Worm (Caenorhabditis elegans) whole organism, L1 larva: ENCODE data around the gene R08A2.7.

Experiments
- C04F5.9 ChIP-seq: sonication (generic microtip); optimal IDR thresholded peaks from 2 replicates; lab custom pipeline; 2016; ENCODE audit warnings: missing genetic modification characterization, missing compliant biosample characterization
- F16B12.6 ChIP-seq: fragments of 150-350 bp; optimal IDR thresholded peaks from 2 replicates; lab custom pipeline; 2014; ENCODE audit warnings: missing biosample characterization, missing genetic modification characterization
- aly-2 ChIP-seq: fragments of 150-350 bp; optimal IDR thresholded peaks from 2 replicates; lab custom pipeline; 2014; ENCODE audit warnings: missing biosample characterization, missing genetic modification characterization
- ama-1 ChIP-seq: fragments of 150-350 bp; optimal IDR thresholded peaks from 2 replicates; lab custom pipeline; 2014
- ceh-82 ChIP-seq, 3 experiments: fragments of 150-350 bp in 1 of 3; sonication (generic microtip) in 2 of 3; optimal IDR thresholded peaks; 2 replicates each; lab custom pipeline; 2014 to 2017; ENCODE audit warnings: missing biosample characterization in 3 of 3, missing genetic modification characterization in 3 of 3
- ces-1 ChIP-seq: fragments of 150-350 bp; optimal IDR thresholded peaks from 2 replicates; lab custom pipeline; 2014; ENCODE audit warnings: missing biosample characterization, missing genetic modification reagents, missing genetic modification characterization
- efl-1 ChIP-seq, 4 experiments: fragments of 150-350 bp; optimal IDR thresholded peaks in 3 of 4; peaks in 1 of 4; 1 replicate in 1 of 4; 2 replicates in 3 of 4; lab custom pipeline; 2014; ENCODE audit warnings: missing biosample characterization in 2 of 4, missing genetic modification characterization in 2 of 4, missing genetic modification reagents in 2 of 4
- elt-3 ChIP-seq, 6 experiments: fragments of 150-350 bp in 1 of 6; sonication (generic microtip); optimal IDR thresholded peaks; 2 replicates each; lab custom pipeline; 2017 to 2018; ENCODE audit warnings: missing biosample characterization in 6 of 6, missing genetic modification characterization in 6 of 6, inconsistent platforms in 1 of 6
- fkh-4 ChIP-seq: sonication (generic microtip); optimal IDR thresholded peaks from 2 replicates; lab custom pipeline; 2016; ENCODE audit warnings: missing compliant biosample characterization, missing genetic modification characterization, borderline replicate concordance
- fkh-8 ChIP-seq: sonication (generic microtip); optimal IDR thresholded peaks from 2 replicates; lab custom pipeline; 2016; ENCODE audit warnings: mild to moderate bottlenecking, missing genetic modification characterization, missing compliant biosample characterization
- fos-1 ChIP-seq: fragments of 150-350 bp; optimal IDR thresholded peaks from 2 replicates; lab custom pipeline; 2014; ENCODE audit warnings: missing biosample characterization, missing genetic modification characterization
- hlh-4 ChIP-seq: sonication (generic microtip); optimal IDR thresholded peaks from 2 replicates; lab custom pipeline; 2016; ENCODE audit warnings: mild to moderate bottlenecking, missing genetic modification characterization, missing compliant biosample characterization
- hpl-2 ChIP-seq: fragments of 150-350 bp; optimal IDR thresholded peaks from 2 replicates; lab custom pipeline; 2014; ENCODE audit warnings: missing biosample characterization, missing genetic modification reagents, missing genetic modification characterization
- jun-1 ChIP-seq: fragments of 150-350 bp; optimal IDR thresholded peaks from 2 replicates; lab custom pipeline; 2014; ENCODE audit warnings: missing biosample characterization, missing genetic modification reagents, missing genetic modification characterization
- lin-13 ChIP-seq: fragments of 150-350 bp; optimal IDR thresholded peaks from 2 replicates; lab custom pipeline; 2014; ENCODE audit warnings: missing biosample characterization, missing genetic modification reagents, missing genetic modification characterization
- lin-15B ChIP-seq: fragments of 150-350 bp; sonication (generic microtip); optimal IDR thresholded peaks from 3 replicates; lab custom pipeline; 2014; ENCODE audit warnings: missing biosample characterization, missing genetic modification characterization
- lin-35 ChIP-seq, 2 experiments: fragments of 150-350 bp; optimal IDR thresholded peaks; 2 replicates each; lab custom pipeline; 2014; ENCODE audit warnings: missing biosample characterization in 2 of 2, missing genetic modification characterization in 2 of 2, missing genetic modification reagents in 2 of 2
- lin-39 ChIP-seq: fragments of 150-350 bp; optimal IDR thresholded peaks from 2 replicates; lab custom pipeline; 2014; ENCODE audit warnings: missing biosample characterization, missing genetic modification reagents, missing genetic modification characterization
- mab-9 ChIP-seq: fragments of 200-800 bp; sonication (Bioruptor generic); IDR thresholded peaks from 2 replicates; pipeline ENCODE4 v1.3.6; 2022; ENCODE audit warnings: missing genetic modification reagents, missing genetic modification characterization, missing compliant biosample characterization
- nhr-19 ChIP-seq: fragments of 200-800 bp; sonication (Bioruptor generic); conservative IDR thresholded peaks from 2 replicates; pipeline ENCODE4 v1.3.6; 2022; ENCODE audit warnings: missing genetic modification characterization, missing compliant biosample characterization
- nhr-47 ChIP-seq: sonication (generic microtip); optimal IDR thresholded peaks from 2 replicates; lab custom pipeline; 2016; ENCODE audit warnings: mild to moderate bottlenecking, missing genetic modification characterization, moderate library complexity, missing compliant biosample characterization
- nhr-71 ChIP-seq: sonication (generic microtip); optimal IDR thresholded peaks from 2 replicates; lab custom pipeline; 2016; ENCODE audit warnings: mild to moderate bottlenecking, missing genetic modification characterization, moderate library complexity, missing compliant biosample characterization
- nhr-76 ChIP-seq: sonication (generic microtip); optimal IDR thresholded peaks from 2 replicates; lab custom pipeline; 2017; ENCODE audit warnings: missing biosample characterization, missing genetic modification characterization
- nhr-77 ChIP-seq: fragments of 150-350 bp; optimal IDR thresholded peaks from 2 replicates; lab custom pipeline; 2014; ENCODE audit warnings: missing biosample characterization, missing genetic modification characterization
- nhr-84 ChIP-seq: sonication (generic microtip); optimal IDR thresholded peaks from 2 replicates; lab custom pipeline; 2017; ENCODE audit warnings: missing biosample characterization, missing genetic modification characterization
- rnt-1 ChIP-seq: sonication (generic microtip); optimal IDR thresholded peaks from 2 replicates; lab custom pipeline; 2016; ENCODE audit warnings: mild to moderate bottlenecking, missing genetic modification characterization, moderate library complexity, missing compliant biosample characterization
- snpc-4 ChIP-seq: fragments of 150-350 bp; optimal IDR thresholded peaks from 2 replicates; lab custom pipeline; 2014; ENCODE audit warnings: missing biosample characterization, missing genetic modification characterization
- snu-23 ChIP-seq: sonication (generic microtip); optimal IDR thresholded peaks from 2 replicates; lab custom pipeline; 2016; ENCODE audit warnings: missing genetic modification characterization, missing compliant biosample characterization
- sup-37 ChIP-seq: fragments of 200-800 bp; sonication (Bioruptor generic); optimal IDR thresholded peaks from 2 replicates; lab custom pipeline; 2018; ENCODE audit warnings: mild to moderate bottlenecking, missing genetic modification characterization, missing compliant biosample characterization
- swsn-7 ChIP-seq: sonication (generic microtip); optimal IDR thresholded peaks from 2 replicates; lab custom pipeline; 2016; ENCODE audit warnings: missing genetic modification characterization, missing compliant biosample characterization
- tlp-1 ChIP-seq: fragments of 150-350 bp; optimal IDR thresholded peaks from 2 replicates; lab custom pipeline; 2014; ENCODE audit warnings: missing biosample characterization, missing genetic modification characterization
- unc-30 ChIP-seq: sonication (generic microtip); optimal IDR thresholded peaks from 2 replicates; lab custom pipeline; 2017; ENCODE audit warnings: missing biosample characterization, missing genetic modification characterization
- unc-98 ChIP-seq: fragments of 200-800 bp; sonication (Bioruptor generic); IDR thresholded peaks from 2 replicates; pipeline ENCODE4 v1.3.6; 2022; ENCODE audit warnings: missing genetic modification characterization, missing compliant biosample characterization
- xbp-1 ChIP-seq: sonication (generic microtip); optimal IDR thresholded peaks from 2 replicates; lab custom pipeline; 2016; ENCODE audit warnings: missing genetic modification characterization, missing compliant biosample characterization
- ztf-11 ChIP-seq, 2 experiments: sonication (generic microtip); optimal IDR thresholded peaks; 2 replicates each; lab custom pipeline; 2016 to 2017; ENCODE audit warnings: missing genetic modification characterization in 2 of 2, missing biosample characterization in 1 of 2, missing compliant biosample characterization in 1 of 2
- ztf-4 ChIP-seq: fragments of 150-350 bp; optimal IDR thresholded peaks from 2 replicates; lab custom pipeline; 2014; ENCODE audit warnings: missing biosample characterization, missing genetic modification characterization

The R08A2.7 gene

DNA sequence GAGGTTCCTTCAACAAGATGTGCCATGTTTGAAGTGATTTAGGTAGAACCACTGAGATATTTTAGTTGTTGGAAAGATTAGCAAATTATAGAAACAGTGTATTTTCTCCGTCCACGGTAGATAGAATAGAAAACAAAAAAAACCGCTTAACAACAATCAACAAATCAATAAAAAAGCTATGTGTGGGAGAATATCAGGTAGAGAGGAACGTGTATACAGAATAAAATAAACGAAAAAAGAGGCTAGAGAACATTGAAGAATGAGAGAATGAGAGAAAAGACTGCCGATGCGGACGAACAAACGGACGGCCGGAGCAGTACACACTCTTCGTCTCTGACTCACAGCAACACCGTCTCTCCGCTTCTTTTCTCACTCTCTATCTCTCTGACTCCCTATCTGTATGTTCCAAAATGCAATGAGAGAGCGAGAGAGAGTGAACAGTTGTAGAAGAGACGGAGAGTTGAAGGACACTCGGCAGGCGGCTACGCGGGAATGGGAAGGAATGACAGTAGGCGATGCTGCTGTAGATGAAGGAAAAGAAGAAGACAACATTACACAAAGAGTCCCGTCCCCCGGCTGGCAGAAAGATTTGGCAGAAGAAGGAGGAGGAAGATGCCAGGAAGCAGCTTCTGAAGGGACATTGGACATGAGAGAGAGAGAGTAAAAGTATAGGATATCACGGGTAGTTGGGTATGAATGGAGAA is 26.4 kb upstream of the R08A2.7 start, which contains the start of gene unc-112 (continued):
- peak; percentile 5 for TF ChIP-seq aly-2
- no peak for TF ChIP-seq fkh-4 (tag; lab: Kevin White, UChicago)
- TF ChIP-seq ztf-4, result peak; percentile 43
- TF ChIP-seq xbp-1 (tag; lab: Kevin White, UChicago), result peak; percentile 47
- no peak for TF ChIP-seq hlh-4 (tag; lab: Kevin White, UChicago)
- TF ChIP-seq nhr-84 (tag; lab: Kevin White, UChicago), result no peak
- TF ChIP-seq efl-1 (optimal IDR thresholded peaks at IDR 0.05; lab: Kevin White, UChicago), result peak; percentile 67 to 75
- peak; percentile 40 to 94 for TF ChIP-seq efl-1 (GFP tag; optimal IDR thresholded peaks at IDR 0.05 in 1 of 2; lab: Kevin White, UChicago)
- peak; percentile 84 for TF ChIP-seq snu-23 (GFP tag; lab: Kevin White, UChicago)

- TF ChIP-seq sup-37 (GFP tag; lab: Kevin White, UChicago) (no peak), ztf-11 (tag; optimal IDR thresholded peaks at IDR 0.05; lab: Kevin White, UChicago) (no peak), nhr-71 (tag; lab: Kevin White, UChicago) (no peak), elt-3 (tag; optimal IDR thresholded peaks at IDR 0.05; lab: Kevin White, UChicago) (no peak), ama-1 (lab: Kevin White, UChicago) (no peak), fkh-8 (no peak), lin-15B (tag; lab: Kevin White, UChicago) (no peak)
- TF ChIP-seq, all 84 proteins: peak for 0
These were observed 25.1 kb upstream of the R08A2.7 start for ce11 chrV:14698005-14698404.

DNA sequence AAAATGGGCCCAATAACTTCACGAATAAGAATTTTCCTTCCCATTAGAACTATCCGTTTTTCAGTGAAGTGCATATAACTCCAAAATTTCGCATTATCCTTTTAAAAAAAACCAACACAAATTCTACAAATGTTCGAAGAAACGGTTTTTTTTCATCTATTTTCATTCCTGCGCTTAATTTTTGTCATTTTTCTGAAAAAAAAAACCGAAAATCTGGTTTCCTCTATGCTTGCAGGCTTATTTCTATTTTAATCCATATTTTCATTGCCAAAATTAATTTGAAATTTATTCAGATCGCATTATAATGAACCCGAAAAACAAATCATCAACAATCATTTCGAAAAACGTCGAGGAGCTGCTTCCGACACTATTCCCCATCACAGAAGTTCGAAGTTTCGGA is 24.5 kb upstream of the R08A2.7 start, which contains the start of gene set-5:
TSS of gene set-5 (plus strand) at position 301 of the 400 bp plus-strand sequence.
- TF ChIP-seq xbp-1 (tag; lab: Kevin White, UChicago), result no peak
- TF ChIP-seq tlp-1, result no peak
- TF ChIP-seq lin-13 (GFP tag; lab: Kevin White, UChicago), result no peak
- TF ChIP-seq rnt-1 (tag; lab: Kevin White, UChicago), result no peak
- no peak for TF ChIP-seq lin-39

ce11 chrV:14707958-14708357 is 15.2 kb upstream of the R08A2.7 start, which contains the start of gene R08A2.9:
R08A2.9 (plus strand) TSS chrV:14708258.
- TF ChIP-seq nhr-76 (tag; lab: Kevin White, UChicago), result no peak
- no peak for TF ChIP-seq C04F5.9
- TF ChIP-seq ceh-82 (tag; optimal IDR thresholded peaks at IDR 0.05; lab: Kevin White, UChicago), result no peak
- TF ChIP-seq nhr-47 (tag; lab: Kevin White, UChicago), result no peak
- TF ChIP-seq, all 84 proteins: peak for 0

DNA sequence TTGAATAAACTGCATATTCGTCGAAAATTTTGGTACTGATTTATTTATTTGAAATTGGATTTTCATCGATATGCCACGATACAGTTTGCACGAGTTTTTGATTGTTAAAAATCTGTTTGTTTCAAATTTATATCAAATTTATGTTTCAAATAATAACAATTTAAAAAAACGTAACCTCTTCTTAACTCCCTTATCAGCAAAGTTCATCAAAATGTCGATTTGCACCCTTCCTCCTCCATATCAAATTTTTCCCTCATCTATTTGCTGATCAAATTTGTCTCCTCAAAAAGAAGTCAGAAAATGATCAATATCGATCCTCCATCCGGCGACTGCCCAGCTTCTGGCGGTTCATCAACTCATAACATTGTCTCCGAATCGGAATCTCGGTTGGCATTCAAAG is 12.0 kb upstream of the R08A2.7 start, which contains the start of gene ssp-33:
TSS of gene ssp-33 (plus strand) at position 301 of the 400 bp plus-strand sequence.
- no peak for TF ChIP-seq snpc-4
- no peak for TF ChIP-seq nhr-77 (tag; lab: Kevin White, UChicago)
- no peak for TF ChIP-seq jun-1 (tag; lab: Kevin White, UChicago)

DNA sequence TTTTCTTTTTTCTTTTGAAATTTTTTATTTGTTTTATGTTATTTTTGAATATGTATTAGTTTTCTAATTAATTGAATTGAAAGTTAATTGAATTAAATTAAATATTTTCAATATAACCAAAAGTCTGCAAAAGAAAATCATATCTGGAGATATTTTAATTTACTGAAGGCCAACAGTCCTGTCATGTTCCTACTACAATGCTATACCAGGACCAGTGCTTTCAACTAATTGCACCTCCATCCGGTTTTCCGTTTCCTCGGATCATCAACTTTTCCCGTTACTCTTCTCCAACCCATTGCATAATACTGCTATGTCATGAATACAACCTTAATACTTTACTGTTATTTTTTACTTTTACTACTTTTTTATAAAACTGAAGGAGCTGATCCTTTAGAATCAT is 10.8 kb upstream of the R08A2.7 start, which contains the start of gene R08A2.5:
TSS of gene R08A2.5 (plus strand) at position 301 of the 400 bp plus-strand sequence.
- no peak for TF ChIP-seq nhr-76 (tag; lab: Kevin White, UChicago)
- TF ChIP-seq C04F5.9, result no peak
- TF ChIP-seq, all 84 proteins: peak for 0

DNA sequence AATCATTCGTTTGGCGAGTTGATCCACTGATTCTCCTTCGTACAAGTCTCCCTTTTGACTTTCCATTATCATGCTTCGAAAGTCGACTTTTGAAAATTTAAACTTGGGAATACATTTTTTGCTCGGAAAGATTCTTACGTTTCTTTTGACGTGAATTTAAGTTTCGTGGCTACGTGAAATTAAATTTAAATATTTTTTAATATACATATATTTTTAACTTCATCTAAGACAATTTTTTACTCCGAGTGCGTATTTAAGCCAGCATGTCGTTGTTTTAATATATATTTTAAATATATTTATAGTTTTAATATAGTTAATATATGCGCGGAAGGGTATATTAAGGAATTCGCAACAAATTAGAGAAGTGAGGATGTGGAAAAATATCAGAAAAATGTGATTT is 7.5 kb upstream of the R08A2.7 start, which contains the start of gene R08A2.2:
TSS of gene R08A2.2 (minus strand) at position 101 of the 400 bp plus-strand sequence.
- TF ChIP-seq swsn-7 (tag; lab: Kevin White, UChicago), result no peak
- TF ChIP-seq C04F5.9, result no peak
- no peak for TF ChIP-seq F16B12.6 (tag; lab: Kevin White, UChicago)
- no peak for TF ChIP-seq lin-35 (GFP tag; optimal IDR thresholded peaks at IDR 0.05; lab: Kevin White, UChicago)
- TF ChIP-seq rnt-1 (tag; lab: Kevin White, UChicago), result no peak
- TF ChIP-seq unc-98 (GFP tag; lab: Robert Waterston, UW), result no peak
- TF ChIP-seq ces-1 (GFP tag; lab: Kevin White, UChicago), result no peak
- no peak for TF ChIP-seq mab-9 (GFP tag; lab: Robert Waterston, UW)
- TF ChIP-seq nhr-19 (GFP tag; lab: Robert Waterston, UW), result no peak
- no peak for TF ChIP-seq fos-1 (tag; lab: Kevin White, UChicago)
- TF ChIP-seq unc-30 (tag; lab: Kevin White, UChicago), result no peak
- no peak for TF ChIP-seq snpc-4
- no peak for TF ChIP-seq hpl-2
